Fruit fly (Drosophila melanogaster): ENCODE data around the gene CG6959.

Gene CG6959

dm6 chr3R:11786695-11787226, 82.5 kb downstream of the CG6959 start, which contains the start of the genes prd1 and HisCl1 (continued):
- TF ChIP-seq fkh (GFP tag; optimal IDR thresholded peaks at IDR 0.05) (no peak), salr (GFP tag; optimal IDR thresholded peaks at IDR 0.05) (peak in 1 of 2 experiments; percentile 9), CG15336 (GFP tag; IDR thresholded peaks at IDR 0.05) (0 out of 2 replicates have a peak, but pooled peaks have one; percentile 30), Hr38 (GFP tag; optimal IDR thresholded peaks at IDR 0.05) (no peak), CG11294 (GFP tag; IDR thresholded peaks at IDR 0.05) (peak; percentile 38; the same call in 1 of the 2 replicates), CG34406 (GFP tag; optimal IDR thresholded peaks at IDR 0.05) (no peak), dsx (GFP tag; optimal IDR thresholded peaks at IDR 0.05; ENCODE audit: poor library complexity, severe bottlenecking) (no peak)

dm6 chr3R:11780181-11780688, 89.0 kb downstream of the CG6959 start:
- TF ChIP-seq CG34406 (GFP tag; optimal IDR thresholded peaks at IDR 0.05) (peak; percentile 98), vri (GFP tag; optimal IDR thresholded peaks at IDR 0.05) (peak; percentile 78), CG6808 (GFP tag; optimal IDR thresholded peaks at IDR 0.05) (peak; percentile 97), CG3032 (tag; optimal IDR thresholded peaks at IDR 0.05) (peak; percentile 99), Hr4 (GFP tag; optimal IDR thresholded peaks at IDR 0.05) (peak; percentile 94), topi (GFP tag; optimal IDR thresholded peaks at IDR 0.05) (peak; percentile 92), Gug (GFP tag; IDR thresholded peaks at IDR 0.05) (peak; percentile 90), dsx (GFP tag; optimal IDR thresholded peaks at IDR 0.05; ENCODE audit: poor library complexity, severe bottlenecking) (peak; percentile 95), Sox102F (GFP tag; optimal IDR thresholded peaks at IDR 0.05) (peak; percentile 91), CG8119 (GFP tag; IDR thresholded peaks at IDR 0.05) (peak; percentile 96), Hr38 (GFP tag; optimal IDR thresholded peaks at IDR 0.05) (no peak), acj6 (GFP tag; optimal IDR thresholded peaks at IDR 0.05) (peak; percentile 98), CG6854 (GFP tag; optimal IDR thresholded peaks at IDR 0.05) (peak; percentile 79), Eip75B (GFP tag; optimal IDR thresholded peaks at IDR 0.05) (peak; percentile 93), Lpt (GFP tag; optimal IDR thresholded peaks at IDR 0.05) (peak; percentile 93), lz (GFP tag; optimal IDR thresholded peaks at IDR 0.05) (peak; percentile 94), spab (GFP tag; optimal IDR thresholded peaks at IDR 0.05) (peak; percentile 98), CG32006 (GFP tag; optimal IDR thresholded peaks at IDR 0.05) (peak; percentile 99), OdsH (GFP tag; optimal IDR thresholded peaks at IDR 0.05) (peak; percentile 98), pdm3 (GFP tag; optimal IDR thresholded peaks at IDR 0.05) (peak; percentile 93), CG10631 (GFP tag; optimal IDR thresholded peaks at IDR 0.05) (peak; percentile 99), CG10669 (GFP tag; optimal IDR thresholded peaks at IDR 0.05) (peak; percentile 97), CG31627 (GFP tag; optimal IDR thresholded peaks at IDR 0.05) (peak; percentile 89), CG11294 (GFP tag; IDR thresholded peaks at IDR 0.05) (peak; percentile 92), CG4318 (GFP tag; optimal IDR thresholded peaks at IDR 0.05) (peak; percentile 98), achi (GFP tag; optimal IDR thresholded peaks at IDR 0.05) (peak; percentile 97), Ets21C (GFP tag; optimal IDR thresholded peaks at IDR 0.05) (peak; percentile 80), fkh (GFP tag; optimal IDR thresholded peaks at IDR 0.05) (no peak), salr (GFP tag; optimal IDR thresholded peaks at IDR 0.05) (peak; percentile 94 to 99), Ets96B (tag; optimal IDR thresholded peaks at IDR 0.05) (peak; percentile 99), Eip93F (GFP tag; optimal IDR thresholded peaks at IDR 0.05) (peak; percentile 67), Eip78C (GFP tag) (peak; percentile 99), Met (GFP tag; optimal IDR thresholded peaks at IDR 0.05) (peak; percentile 93), Smox (GFP tag; optimal IDR thresholded peaks at IDR 0.05) (peak; percentile 92), svp (GFP tag) (peak; percentile 97), Hr39 (GFP tag; optimal IDR thresholded peaks at IDR 0.05) (peak; percentile 87), Sox14 (GFP tag; optimal IDR thresholded peaks at IDR 0.05) (peak; percentile 89), CG8632 (GFP tag; optimal IDR thresholded peaks at IDR 0.05) (peak; percentile 98), dac (GFP tag; optimal IDR thresholded peaks at IDR 0.05) (peak; percentile 87), fd85E (GFP tag; optimal IDR thresholded peaks at IDR 0.05) (peak; percentile 88), CG16779 (tag; optimal IDR thresholded peaks at IDR 0.05) (peak; percentile 95), fd59A (GFP tag; optimal IDR thresholded peaks at IDR 0.05) (peak; percentile 98), net (GFP tag; optimal IDR thresholded peaks at IDR 0.05) (peak; percentile 97), Blimp-1 (GFP tag; optimal IDR thresholded peaks at IDR 0.05) (peak; percentile 86), esn (GFP tag; optimal IDR thresholded peaks at IDR 0.05) (peak; percentile 97), CG1621 (tag; optimal IDR thresholded peaks at IDR 0.05) (peak; percentile 92), CG3919 (GFP tag; optimal IDR thresholded peaks at IDR 0.05) (peak; percentile 98)

Data from whole organism, prepupa.